Fruit fly (Drosophila melanogaster) whole organism, embryonic: ENCODE measurements around the gene CG34251.
A peak's percentile ranks its signal among the peaks of the same experiment; 100 is the strongest.

ENCODE experiments used
- Antp ChIP-seq: fragments of 200-800 bp; sonication (Bioruptor generic); optimal IDR thresholded peaks from 3 replicates; lab custom pipeline; 2016; ENCODE audit warnings: missing biosample characterization, missing genetic modification characterization
- Asciz ChIP-seq: fragments of 200-800 bp; sonication (Bioruptor generic); optimal IDR thresholded peaks from 2 replicates; lab custom pipeline; 2017; ENCODE audit warnings: missing biosample characterization, mild to moderate bottlenecking, missing genetic modification characterization, missing genetic modification reagents
- Blimp-1 ChIP-seq: fragments of 200-800 bp; sonication (Bioruptor generic); optimal IDR thresholded peaks from 3 replicates; lab custom pipeline; 2018; ENCODE audit warnings: missing biosample characterization, missing genetic modification characterization, mild to moderate bottlenecking, moderate library complexity, missing genetic modification reagents
- CG10979 ChIP-seq: fragments of 200-800 bp; sonication (Bioruptor generic); optimal IDR thresholded peaks from 2 replicates; lab custom pipeline; 2018; ENCODE audit warnings: missing biosample characterization, mild to moderate bottlenecking, missing genetic modification characterization, moderate library complexity
- CG11695 ChIP-seq: fragments of 200-800 bp; sonication (Bioruptor generic); IDR thresholded peaks from 3 replicates; pipeline ENCODE4 v1.3.6; 2022; ENCODE audit warnings: missing biosample characterization, missing genetic modification characterization
- CG12155 ChIP-seq: fragments of 200-800 bp; sonication (Bioruptor generic); optimal IDR thresholded peaks from 3 replicates; lab custom pipeline; 2016; ENCODE audit warnings: missing biosample characterization, missing genetic modification characterization
- CG17359 ChIP-seq: fragments of 200-800 bp; sonication (Bioruptor generic); optimal IDR thresholded peaks from 3 replicates; lab custom pipeline; 2018; ENCODE audit warnings: missing biosample characterization, mild to moderate bottlenecking, missing genetic modification characterization, moderate library complexity
- CG1792 ChIP-seq: fragments of 200-800 bp; sonication (Bioruptor generic); optimal IDR thresholded peaks from 2 replicates; lab custom pipeline; 2016; ENCODE audit warnings: missing biosample characterization, missing genetic modification characterization
- CG18476 ChIP-seq: fragments of 200-800 bp; sonication (Bioruptor generic); optimal IDR thresholded peaks from 2 replicates; lab custom pipeline; 2016; ENCODE audit warnings: missing biosample characterization, mild to moderate bottlenecking, missing genetic modification characterization
- CG30403 ChIP-seq: fragments of 200-800 bp; sonication (Bioruptor generic); optimal IDR thresholded peaks from 3 replicates; lab custom pipeline; 2016; ENCODE audit warnings: missing biosample characterization, missing genetic modification characterization
- CG4360 ChIP-seq: fragments of 200-800 bp; sonication (Bioruptor generic); IDR thresholded peaks from 2 replicates; pipeline ENCODE4 v1.3.6; 2022; ENCODE audit warnings: missing biosample characterization, missing genetic modification characterization
- CG4820 ChIP-seq: fragments of 200-800 bp; sonication (Bioruptor generic); optimal IDR thresholded peaks from 3 replicates; lab custom pipeline; 2016; ENCODE audit warnings: missing biosample characterization, missing genetic modification characterization
- CG4854 ChIP-seq: fragments of 200-800 bp; sonication (Bioruptor generic); optimal IDR thresholded peaks from 2 replicates; lab custom pipeline; 2016; ENCODE audit warnings: missing biosample characterization, missing genetic modification characterization, inconsistent platforms
- CG5245 ChIP-seq: fragments of 200-800 bp; sonication (Bioruptor generic); optimal IDR thresholded peaks from 3 replicates; lab custom pipeline; 2016; ENCODE audit warnings: missing biosample characterization, missing genetic modification characterization
- CG6654 ChIP-seq: fragments of 200-800 bp; sonication (Bioruptor generic); optimal IDR thresholded peaks from 2 replicates; lab custom pipeline; 2017; ENCODE audit warnings: missing biosample characterization, mild to moderate bottlenecking, missing genetic modification characterization
- CG6854 ChIP-seq: fragments of 200-800 bp; sonication (Bioruptor generic); optimal IDR thresholded peaks from 3 replicates; lab custom pipeline; 2017; ENCODE audit warnings: missing biosample characterization, mild to moderate bottlenecking, missing genetic modification characterization
- CG7372 ChIP-seq: fragments of 200-800 bp; sonication (Bioruptor generic); IDR thresholded peaks from 2 replicates; pipeline ENCODE4 v1.3.6; 2022; ENCODE audit warnings: missing biosample characterization, missing genetic modification characterization
- CG8359 ChIP-seq: fragments of 200-800 bp; sonication (Bioruptor generic); optimal IDR thresholded peaks from 2 replicates; lab custom pipeline; 2017; ENCODE audit warnings: missing biosample characterization, mild to moderate bottlenecking, missing genetic modification characterization, borderline replicate concordance
- CG9817 ChIP-seq: fragments of 200-800 bp; sonication (Bioruptor generic); optimal IDR thresholded peaks from 2 replicates; lab custom pipeline; 2018; ENCODE audit warnings: missing biosample characterization, mild to moderate bottlenecking, missing genetic modification characterization, moderate library complexity
- Camta ChIP-seq: fragments of 200-800 bp; sonication (Bioruptor generic); optimal IDR thresholded peaks from 2 replicates; lab custom pipeline; 2016; ENCODE audit warnings: missing biosample characterization, missing genetic modification characterization
- CoRest ChIP-seq: fragments of 200-800 bp; sonication (Bioruptor generic); optimal IDR thresholded peaks from 3 replicates; lab custom pipeline; 2018; ENCODE audit warnings: missing biosample characterization, mild to moderate bottlenecking, missing genetic modification characterization, moderate library complexity
- Dad ChIP-seq: fragments of 200-800 bp; sonication (Bioruptor generic); optimal IDR thresholded peaks from 3 replicates; lab custom pipeline; 2016; ENCODE audit warnings: missing biosample characterization, missing genetic modification characterization
- Dref ChIP-seq: fragments of 200-800 bp; sonication (Bioruptor generic); IDR thresholded peaks from 2 replicates; pipeline ENCODE4 v1.3.6; 2022; ENCODE audit warnings: missing biosample characterization, missing genetic modification characterization
- Fer1 ChIP-seq: fragments of 200-800 bp; sonication (Bioruptor generic); optimal IDR thresholded peaks from 2 replicates; lab custom pipeline; 2017; ENCODE audit warnings: missing biosample characterization, mild to moderate bottlenecking, missing genetic modification characterization
- Fer3 ChIP-seq: fragments of 200-800 bp; sonication (Bioruptor generic); optimal IDR thresholded peaks from 2 replicates; lab custom pipeline; 2018; ENCODE audit warnings: missing biosample characterization, mild to moderate bottlenecking, missing genetic modification characterization, moderate library complexity
- HHEX ChIP-seq: fragments of 200-800 bp; sonication (Bioruptor generic); optimal IDR thresholded peaks from 3 replicates; lab custom pipeline; 2017; ENCODE audit warnings: missing biosample characterization, mild to moderate bottlenecking, missing genetic modification characterization, missing genetic modification reagents
- HLHmδ ChIP-seq: fragments of 200-800 bp; sonication (Bioruptor generic); optimal IDR thresholded peaks from 2 replicates; lab custom pipeline; 2018; ENCODE audit warnings: missing biosample characterization, mild to moderate bottlenecking, missing genetic modification characterization, moderate library complexity
- MBD-R2 ChIP-seq: fragments of 200-800 bp; sonication (Bioruptor generic); IDR thresholded peaks from 2 replicates; pipeline ENCODE4 v1.3.6; 2022; ENCODE audit warnings: missing biosample characterization, missing genetic modification characterization
- Med ChIP-seq: fragments of 200-800 bp; sonication (Bioruptor generic); peaks from one replicate; lab custom pipeline; 2016; ENCODE audit warnings: missing biosample characterization, missing genetic modification characterization, mild to moderate bottlenecking, inconsistent platforms, moderate library complexity
- Meics ChIP-seq: fragments of 200-800 bp; sonication (Bioruptor generic); optimal IDR thresholded peaks from 2 replicates; lab custom pipeline; 2017; ENCODE audit warnings: missing biosample characterization, mild to moderate bottlenecking, missing genetic modification characterization
- NC2α ChIP-seq: fragments of 200-800 bp; sonication (Bioruptor generic); optimal IDR thresholded peaks from 2 replicates; lab custom pipeline; 2016; ENCODE audit warnings: missing biosample characterization, missing genetic modification characterization
- Six4 ChIP-seq: fragments of 200-800 bp; sonication (Bioruptor generic); optimal IDR thresholded peaks from 2 replicates; lab custom pipeline; 2016; ENCODE audit warnings: missing biosample characterization, missing genetic modification characterization
- TFAM ChIP-seq: fragments of 200-800 bp; sonication (Bioruptor generic); optimal IDR thresholded peaks from 2 replicates; lab custom pipeline; 2017; ENCODE audit warnings: missing biosample characterization, missing genetic modification characterization, inconsistent platforms
- bab2 ChIP-seq: fragments of 200-800 bp; sonication (Bioruptor generic); optimal IDR thresholded peaks from 2 replicates; lab custom pipeline; 2016; ENCODE audit warnings: missing biosample characterization, missing genetic modification characterization
- cad ChIP-seq: fragments of >200 bp; optimal IDR thresholded peaks from 2 replicates; lab custom pipeline; 2017; ENCODE audit warnings: missing biosample characterization, missing genetic modification characterization
- ci ChIP-seq: fragments of 200-800 bp; sonication (Bioruptor generic); IDR thresholded peaks from 3 replicates; pipeline ENCODE4 v1.3.6; 2022; ENCODE audit warnings: missing biosample characterization, missing genetic modification characterization
- dimm ChIP-seq: fragments of 200-800 bp; sonication (Bioruptor generic); IDR thresholded peaks from 2 replicates; pipeline ENCODE4 v1.3.6; 2022; ENCODE audit warnings: missing biosample characterization, missing genetic modification characterization
- dm ChIP-seq: fragments of 200-800 bp; sonication (Bioruptor generic); optimal IDR thresholded peaks from 3 replicates; lab custom pipeline; 2016; ENCODE audit warnings: missing biosample characterization, missing genetic modification characterization
- eve ChIP-seq, 2 experiments: fragments of >200 bp; optimal IDR thresholded peaks; 2 replicates each; lab custom pipeline; 2017; ENCODE audit warnings: missing biosample characterization in 2 of 2, missing genetic modification characterization in 2 of 2
- gcm2 ChIP-seq: fragments of 200-800 bp; sonication (Bioruptor generic); optimal IDR thresholded peaks from 2 replicates; lab custom pipeline; 2016; ENCODE audit warnings: missing biosample characterization, missing genetic modification characterization
- grau ChIP-seq: fragments of 200-800 bp; optimal IDR thresholded peaks from 3 replicates; lab custom pipeline; 2019; ENCODE audit warnings: missing biosample characterization, mild to moderate bottlenecking, missing genetic modification characterization, moderate library complexity
- gt ChIP-seq: fragments of 200-800 bp; sonication (Bioruptor generic); IDR thresholded peaks from 2 replicates; pipeline ENCODE4 v1.3.6; 2022; ENCODE audit warnings: missing biosample characterization, missing genetic modification characterization
- inv ChIP-seq: fragments of 200-800 bp; sonication (Bioruptor generic); IDR thresholded peaks from 2 replicates; pipeline ENCODE4 v1.3.6; 2022; ENCODE audit warnings: missing biosample characterization, missing genetic modification characterization; ENCODE audit not compliant: partially characterized antibody
- lab ChIP-seq: fragments of 200-800 bp; sonication (Bioruptor generic); optimal IDR thresholded peaks from 3 replicates; lab custom pipeline; 2017; ENCODE audit warnings: missing biosample characterization, missing genetic modification characterization, mild to moderate bottlenecking, moderate library complexity, missing genetic modification reagents
- lilli ChIP-seq: fragments of 200-800 bp; sonication (Bioruptor generic); optimal IDR thresholded peaks from 3 replicates; lab custom pipeline; 2016; ENCODE audit warnings: missing biosample characterization, missing genetic modification characterization
- lola ChIP-seq, 3 experiments: fragments of >200 bp in 2 of 3; fragments of 200-800 bp in 1 of 3; sonication (Bioruptor generic) in 1 of 3; optimal IDR thresholded peaks; 2 replicates each; lab custom pipeline; 2017 to 2019; ENCODE audit warnings: missing biosample characterization in 3 of 3, missing genetic modification characterization in 3 of 3, mild to moderate bottlenecking in 1 of 3, moderate library complexity in 1 of 3
- nom ChIP-seq: fragments of 200-800 bp; sonication (Bioruptor generic); optimal IDR thresholded peaks from 2 replicates; lab custom pipeline; 2017; ENCODE audit warnings: missing biosample characterization, missing genetic modification characterization, mild to moderate bottlenecking, moderate library complexity, missing genetic modification reagents
- pnt ChIP-seq: fragments of 200-800 bp; sonication (Bioruptor generic); optimal IDR thresholded peaks from 3 replicates; lab custom pipeline; 2016; ENCODE audit warnings: missing biosample characterization, missing genetic modification characterization
- psq ChIP-seq: fragments of 200-800 bp; sonication (Bioruptor generic); optimal IDR thresholded peaks from 2 replicates; lab custom pipeline; 2017; ENCODE audit warnings: missing biosample characterization, missing genetic modification characterization
- sens-2 ChIP-seq: fragments of 200-800 bp; sonication (Bioruptor generic); IDR thresholded peaks from 2 replicates; pipeline ENCODE4 v1.3.6; 2022; ENCODE audit warnings: missing biosample characterization, missing genetic modification characterization

Gene CG34251

dm6 chr3L:17657728-17658379 is 13.6 kb upstream of the CG34251 start (continued):
- TF ChIP-seq gt, result no peak
- TF ChIP-seq Med, result peak; percentile 86
- TF ChIP-seq TFAM (GFP tag; lab: Kevin White, UChicago), result no peak
- no peak for TF ChIP-seq gcm2 (GFP tag; lab: Kevin White, UChicago)
- TF ChIP-seq grau (tag; lab: Kevin White, UChicago), result peak; percentile 43
- TF ChIP-seq ci (GFP tag; lab: Robert Waterston, UW), result peak; percentile 50; the same call in 1 of the 3 replicates
- no peak for TF ChIP-seq Dref (GFP tag; lab: Robert Waterston, UW)
- peak; percentile 4 for TF ChIP-seq Antp (GFP tag; lab: Kevin White, UChicago)
- TF ChIP-seq pnt (GFP tag; lab: Kevin White, UChicago), result no peak
- peak; percentile 43 for TF ChIP-seq lilli (GFP tag; lab: Kevin White, UChicago)
- peak; percentile 34 for TF ChIP-seq CG4854 (GFP tag; lab: Kevin White, UChicago)
- no peak for TF ChIP-seq HLHmδ
- 0 out of 3 replicates have a peak, but pooled peaks have one; percentile 42 for TF ChIP-seq CG11695 (GFP tag; lab: Robert Waterston, UW)
- peak; percentile 12 for TF ChIP-seq dm
- TF ChIP-seq NC2α, result no peak
- peak in 1 of 2 experiments; percentile 45 for TF ChIP-seq eve (GFP tag; optimal IDR thresholded peaks at IDR 0.05; lab: Kevin White, UChicago)
- peak; percentile 63 for TF ChIP-seq lab (GFP tag; lab: Kevin White, UChicago)
- TF ChIP-seq nom (GFP tag; lab: Kevin White, UChicago), result peak; percentile 71
- peak; percentile 17 for TF ChIP-seq CG18476 (GFP tag; lab: Kevin White, UChicago)
- TF ChIP-seq lola (GFP tag; optimal IDR thresholded peaks at IDR 0.05; lab: Kevin White, UChicago), result peak in 1 of 3 experiments; percentile 37
- TF ChIP-seq CG5245 (GFP tag; lab: Kevin White, UChicago), result no peak
- TF ChIP-seq psq (GFP tag; lab: Kevin White, UChicago), result no peak
- peak; percentile 6 for TF ChIP-seq CG12155 (GFP tag; lab: Kevin White, UChicago)
- peak; percentile 11 for TF ChIP-seq Fer1 (GFP tag; lab: Kevin White, UChicago)
- TF ChIP-seq CG4820 (GFP tag; lab: Kevin White, UChicago), result peak; percentile 27
- TF ChIP-seq CG9817 (tag; lab: Kevin White, UChicago), result no peak
- peak; percentile 48 for TF ChIP-seq Meics (GFP tag; lab: Kevin White, UChicago)
- TF ChIP-seq CG17359, result peak; percentile 39
- TF ChIP-seq MBD-R2, result no peak
- peak; percentile 50 for TF ChIP-seq Asciz (GFP tag; lab: Kevin White, UChicago)
- TF ChIP-seq CG10979 (tag; lab: Kevin White, UChicago), result peak; percentile 58
- peak; percentile 32 for TF ChIP-seq Camta (GFP tag; lab: Kevin White, UChicago)
- TF ChIP-seq CG6854, result peak; percentile 36
- no peak for TF ChIP-seq Dad (GFP tag; lab: Kevin White, UChicago)
- TF ChIP-seq CG1792 (GFP tag; lab: Kevin White, UChicago), result no peak
- TF ChIP-seq inv (GFP tag; lab: Robert Waterston, UW), result no peak
- TF ChIP-seq Six4 (GFP tag; lab: Kevin White, UChicago), result peak; percentile 12
- TF ChIP-seq sens-2, result peak; percentile 38; the same call in 1 of the 2 replicates
- TF ChIP-seq CG6654, result peak; percentile 17
- TF ChIP-seq CG8359 (GFP tag; lab: Kevin White, UChicago), result peak; percentile 29
- TF ChIP-seq CG7372, result no peak
- peak; percentile 30; the same call in 1 of the 2 replicates for TF ChIP-seq CG4360 (GFP tag; lab: Robert Waterston, UW)
- peak; percentile 36 for TF ChIP-seq CoRest
- no peak for TF ChIP-seq cad
- peak; percentile 50 for TF ChIP-seq Blimp-1
- peak; percentile 3 for TF ChIP-seq CG30403 (GFP tag; lab: Kevin White, UChicago)
- peak; percentile 23 for TF ChIP-seq HHEX (GFP tag; lab: Kevin White, UChicago)
- peak; percentile 7 for TF ChIP-seq Fer3 (tag; lab: Kevin White, UChicago)
- TF ChIP-seq dimm (GFP tag; lab: Robert Waterston, UW), result no peak
- TF ChIP-seq bab2 (GFP tag; lab: Kevin White, UChicago), result peak; percentile 11
